Worm (Caenorhabditis elegans): ENCODE measurements around the gene cebp-1.

DNA sequence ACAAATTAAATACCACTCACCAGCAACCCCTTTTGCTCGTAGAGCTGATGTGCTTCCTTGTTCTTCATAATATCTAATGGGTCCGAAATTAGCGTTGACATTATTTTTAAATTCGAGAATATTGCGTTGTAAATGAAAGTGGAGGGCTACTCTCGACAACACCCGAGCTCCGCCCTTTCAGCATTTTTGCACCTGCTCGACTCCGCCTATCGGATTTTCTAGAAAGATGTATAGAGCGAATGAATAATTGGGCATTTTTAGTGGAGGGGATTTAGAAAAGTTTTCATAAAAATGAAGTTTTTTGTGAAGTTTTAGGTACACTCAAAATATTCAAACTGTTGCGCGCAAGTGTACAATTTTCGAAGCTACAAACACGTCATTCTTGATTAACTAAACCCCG lies 40.6 kb upstream of the cebp-1 start, which contains the start of gene F09E10.5:
- TF ChIP-seq xnd-1 (tag; optimal IDR thresholded peaks at IDR 0.05) (no peak), efl-1 (GFP tag; optimal IDR thresholded peaks at IDR 0.05) (no peak)
